Fruit fly (Drosophila melanogaster) whole organism: ENCODE results near the gene Bhmt.

Experiments used
- CG8478 ChIP-seq: fragments of >200 bp; optimal IDR thresholded peaks from 2 replicates; lab custom pipeline; 2018; ENCODE audit warnings: inconsistent platforms
- Dll ChIP-seq: fragments of >200 bp; optimal IDR thresholded peaks from 2 replicates; lab custom pipeline; 2017
- EcR ChIP-seq, 2 experiments: fragments of >200 bp; optimal IDR thresholded peaks; 2 replicates each; lab custom pipeline; 2017; ENCODE audit warnings: missing biosample characterization in 2 of 2, missing genetic modification characterization in 2 of 2, missing genetic modification reagents in 2 of 2
- pan ChIP-seq: fragments of >200 bp; optimal IDR thresholded peaks from 2 replicates; lab custom pipeline; 2017
- psq ChIP-seq: fragments of >200 bp; optimal IDR thresholded peaks from 2 replicates; lab custom pipeline; 2017
- usp ChIP-seq: fragments of >200 bp; optimal IDR thresholded peaks from 2 replicates; lab custom pipeline; 2017; ENCODE audit warnings: missing biosample characterization, missing genetic modification characterization, mixed read lengths

The Bhmt gene

dm6 chr2L:18945765-18946552 lies 11.2 kb downstream of the Bhmt start, which contains the start of gene CG46304:
Gene CG46304, plus strand, starts transcription at chr2L:18946305.
- TF ChIP-seq usp (GFP tag; lab: Kevin White, UChicago) (no peak), EcR (GFP tag; optimal IDR thresholded peaks at IDR 0.05; lab: Kevin White, UChicago) (peak in 1 of 2 experiments; percentile 85)

DNA sequence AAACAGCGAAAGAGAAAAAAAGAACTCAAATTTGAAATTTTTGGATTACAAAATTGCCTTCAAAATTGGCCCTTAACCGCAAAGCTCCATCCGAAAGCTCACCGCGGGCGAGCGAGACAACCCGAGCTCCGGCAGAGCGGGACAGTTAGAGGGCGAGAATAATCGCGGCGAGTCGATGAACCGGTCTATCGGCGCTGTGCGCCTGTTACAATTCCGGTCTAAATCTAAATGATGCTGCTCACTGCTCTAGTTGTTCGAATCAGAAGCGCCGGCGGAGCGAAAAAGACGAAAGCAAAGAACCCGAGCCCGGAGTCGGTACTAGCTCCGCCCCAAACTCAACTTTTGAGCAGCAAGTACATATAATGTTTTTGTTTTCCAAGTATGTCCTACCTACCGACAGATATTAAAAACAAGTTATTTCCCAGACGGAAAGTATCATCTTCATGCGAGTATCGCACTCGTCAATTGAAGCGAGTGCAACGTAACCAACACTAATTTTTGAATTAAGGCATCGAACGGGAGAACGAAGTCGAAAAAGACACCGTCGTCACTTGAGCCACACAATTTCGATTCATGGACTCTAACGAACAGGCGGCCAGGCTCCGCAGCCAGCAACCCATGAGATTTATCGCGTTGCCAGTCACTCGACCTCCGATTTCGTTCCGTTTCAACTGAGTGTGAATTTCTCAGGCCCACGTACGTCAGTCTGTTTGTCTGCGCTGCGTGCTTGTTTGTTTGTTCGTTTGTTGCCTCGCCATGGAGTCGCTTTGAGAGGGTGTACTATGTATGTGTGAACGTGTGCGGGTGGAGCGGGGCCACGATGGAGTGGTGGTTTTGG lies 12.7 kb downstream of the Bhmt start:
- TF ChIP-seq CG8478 (peak; percentile 75), pan (no peak), EcR (GFP tag; optimal IDR thresholded peaks at IDR 0.05; lab: Kevin White, UChicago) (peak in 1 of 2 experiments; percentile 25), Dll (lab: Kevin White, UChicago) (peak; percentile 3)

DNA sequence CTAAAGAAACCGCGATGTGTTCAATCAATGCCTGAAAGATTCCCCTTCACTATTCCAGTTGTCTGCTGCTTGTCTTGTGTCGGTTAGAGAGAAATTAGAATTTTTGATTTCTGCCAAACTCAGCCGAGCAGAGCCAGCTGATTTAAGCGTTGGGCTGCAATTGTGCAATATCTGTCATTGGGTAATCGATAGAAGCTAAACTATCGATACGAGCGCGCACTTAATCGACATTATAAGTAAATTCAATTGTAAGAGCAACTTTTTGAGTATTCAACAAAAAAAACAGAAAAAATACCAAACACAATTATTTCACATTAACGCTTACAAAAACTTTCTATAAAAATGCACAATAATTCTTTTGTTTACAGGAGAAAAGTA lies 13.3 kb downstream of the Bhmt start, which contains the start of gene ssp3:
Gene ssp3, minus strand, starts transcription at position 164 of the 378 bp plus-strand sequence.
- no peak for TF ChIP-seq psq (lab: Kevin White, UChicago)
- no peak for TF ChIP-seq EcR (GFP tag; optimal IDR thresholded peaks at IDR 0.05; lab: Kevin White, UChicago)

dm6 chr2L:18943309-18943708 lies 13.8 kb downstream of the Bhmt start:
- TF ChIP-seq pan, result no peak
- no peak for TF ChIP-seq Dll (lab: Kevin White, UChicago)
- no peak for TF ChIP-seq usp (GFP tag; lab: Kevin White, UChicago)
- no peak for TF ChIP-seq EcR (GFP tag; optimal IDR thresholded peaks at IDR 0.05; lab: Kevin White, UChicago)
- no peak for TF ChIP-seq psq (lab: Kevin White, UChicago)
- no peak for TF ChIP-seq CG8478

- TF ChIP-seq CG8478 (peak; percentile 92), pan (no peak)
These were observed 21.1 kb downstream of the Bhmt start for dm6 chr2L:18936056-18936455.

- TF ChIP-seq EcR (GFP tag; optimal IDR thresholded peaks at IDR 0.05; lab: Kevin White, UChicago), result no peak
- no peak for TF ChIP-seq pan
- TF ChIP-seq CG8478, result no peak
- TF ChIP-seq Dll (lab: Kevin White, UChicago), result no peak
- no peak for TF ChIP-seq usp (GFP tag; lab: Kevin White, UChicago)
- TF ChIP-seq psq (lab: Kevin White, UChicago), result no peak
These were observed 22.5 kb downstream of the Bhmt start for dm6 chr2L:18934588-18934987.

DNA sequence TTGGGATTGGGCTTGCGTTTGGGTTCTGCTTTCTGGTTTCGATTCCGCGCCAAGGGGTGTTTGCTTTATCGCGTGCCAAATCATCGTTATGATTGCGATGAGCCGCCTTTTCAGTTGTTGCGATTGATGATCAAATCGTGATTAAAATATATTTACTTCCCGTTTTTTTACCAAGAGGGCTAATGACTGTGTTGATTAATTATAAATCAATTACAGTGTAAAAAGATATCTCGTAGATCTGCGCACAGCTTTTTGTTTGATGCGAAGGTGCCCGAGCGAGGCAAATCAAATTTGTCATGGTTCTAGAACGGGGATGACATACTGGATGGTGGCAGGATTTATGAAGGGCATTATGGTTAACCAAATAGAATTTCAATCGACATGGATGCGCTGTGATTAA lies 23.2 kb downstream of the Bhmt start:
- TF ChIP-seq Dll (lab: Kevin White, UChicago) (no peak), psq (lab: Kevin White, UChicago) (no peak), CG8478 (no peak), pan (no peak), usp (GFP tag; lab: Kevin White, UChicago) (no peak), EcR (GFP tag; optimal IDR thresholded peaks at IDR 0.05; lab: Kevin White, UChicago) (no peak)

DNA sequence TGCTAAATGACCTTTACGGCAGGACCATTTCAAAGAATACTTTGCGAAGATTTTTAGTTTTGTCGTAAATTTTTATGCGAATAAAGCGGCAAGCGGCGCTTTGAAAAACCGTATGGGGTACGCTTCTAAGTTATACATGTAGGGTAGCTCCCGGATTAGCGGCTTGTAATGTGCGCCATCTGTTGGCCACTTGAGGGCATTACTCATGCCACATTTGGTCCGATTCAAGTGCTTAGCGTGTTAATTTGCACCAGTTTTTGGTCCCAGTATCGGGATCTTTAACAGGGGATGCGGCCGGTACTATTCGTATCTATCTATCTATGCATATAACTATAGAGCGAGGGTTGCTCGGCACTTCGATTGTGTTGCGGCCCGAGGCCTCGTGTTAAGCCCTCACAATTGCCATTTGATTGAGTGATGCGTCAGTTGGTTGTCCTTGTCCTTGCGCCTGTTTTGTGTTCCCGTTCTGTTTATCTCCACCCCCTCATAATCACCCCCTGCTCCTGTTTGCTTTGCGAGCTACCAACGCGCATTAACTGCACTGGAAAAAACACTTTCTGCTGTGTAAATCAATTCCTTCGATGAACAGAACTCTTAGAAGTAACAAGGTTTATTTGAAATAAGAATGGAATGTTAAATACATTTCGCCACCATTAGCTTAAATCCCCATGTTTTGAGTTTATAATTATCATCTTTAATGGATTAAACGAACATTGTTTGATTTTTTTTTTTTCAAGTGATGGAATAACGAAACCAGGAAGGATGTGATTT lies 26.6 kb downstream of the Bhmt start:
- no peak for TF ChIP-seq psq (lab: Kevin White, UChicago)
- TF ChIP-seq pan, result no peak
- no peak for TF ChIP-seq CG8478
- TF ChIP-seq usp (GFP tag; lab: Kevin White, UChicago), result no peak
- no peak for TF ChIP-seq EcR (GFP tag; optimal IDR thresholded peaks at IDR 0.05; lab: Kevin White, UChicago)
- no peak for TF ChIP-seq Dll (lab: Kevin White, UChicago)

DNA sequence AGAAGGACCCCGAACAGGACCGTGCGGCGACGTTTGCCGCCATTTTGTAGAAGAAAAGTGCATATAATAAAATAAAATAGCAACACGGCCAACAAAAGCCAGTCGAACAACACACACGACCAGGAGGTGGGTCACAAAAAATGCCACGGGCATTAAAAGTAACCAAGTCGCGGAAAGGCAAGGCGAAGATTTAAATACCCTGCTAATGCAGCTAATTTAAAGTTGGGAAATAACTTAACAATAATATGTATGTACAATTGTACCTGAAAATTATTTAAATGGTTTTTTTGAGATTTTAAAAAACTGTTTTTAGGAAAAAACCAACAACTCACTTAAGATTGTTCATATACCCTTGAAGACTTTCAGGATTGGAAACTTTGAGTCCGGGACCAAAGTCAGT lies 27.5 kb downstream of the Bhmt start:
- TF ChIP-seq EcR (GFP tag; optimal IDR thresholded peaks at IDR 0.05; lab: Kevin White, UChicago), result no peak
- no peak for TF ChIP-seq CG8478
- no peak for TF ChIP-seq Dll (lab: Kevin White, UChicago)
- TF ChIP-seq pan, result no peak
- no peak for TF ChIP-seq psq (lab: Kevin White, UChicago)
- no peak for TF ChIP-seq usp (GFP tag; lab: Kevin White, UChicago)

- TF ChIP-seq psq (lab: Kevin White, UChicago), result no peak
- TF ChIP-seq pan, result no peak
- TF ChIP-seq CG8478, result no peak
- no peak for TF ChIP-seq EcR (GFP tag; optimal IDR thresholded peaks at IDR 0.05; lab: Kevin White, UChicago)
- TF ChIP-seq Dll (lab: Kevin White, UChicago), result no peak
- TF ChIP-seq usp (GFP tag; lab: Kevin White, UChicago), result no peak
These were observed 29.2 kb downstream of the Bhmt start for dm6 chr2L:18927891-18928290.

DNA sequence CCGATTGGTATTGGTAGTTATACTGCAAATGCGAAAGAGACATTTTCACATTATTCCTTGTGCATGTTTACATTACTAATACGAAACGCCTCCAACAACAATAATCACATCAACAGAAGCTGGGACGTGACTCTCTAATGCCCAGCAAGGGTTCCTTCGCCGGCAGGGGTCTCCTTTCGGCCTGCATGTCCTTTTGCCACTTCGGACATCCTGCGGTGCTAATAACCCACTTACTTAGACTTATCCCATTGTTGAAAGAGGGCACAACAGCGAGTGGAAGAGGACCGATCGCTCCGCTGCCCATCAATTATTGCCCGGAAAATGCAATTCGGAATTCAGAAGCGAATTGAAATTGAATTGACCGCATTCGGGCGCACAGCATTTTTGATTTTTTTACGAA lies 31.2 kb downstream of the Bhmt start:
- no peak for TF ChIP-seq EcR (GFP tag; optimal IDR thresholded peaks at IDR 0.05; lab: Kevin White, UChicago)
- no peak for TF ChIP-seq Dll (lab: Kevin White, UChicago)
- no peak for TF ChIP-seq psq (lab: Kevin White, UChicago)
- no peak for TF ChIP-seq usp (GFP tag; lab: Kevin White, UChicago)
- TF ChIP-seq pan, result no peak
- TF ChIP-seq CG8478, result no peak

dm6 chr2L:18925387-18925786 lies 31.7 kb downstream of the Bhmt start:
- no peak for TF ChIP-seq psq (lab: Kevin White, UChicago)
- TF ChIP-seq CG8478, result no peak
- no peak for TF ChIP-seq pan
- no peak for TF ChIP-seq Dll (lab: Kevin White, UChicago)
